Worm (Caenorhabditis elegans) whole organism, midembryonic: ENCODE results near the gene C16C10.13.

ENCODE experiments used
- T22C8.4 ChIP-seq: fragments of 200-800 bp; sonication (Bioruptor generic); IDR thresholded peaks from 2 replicates; pipeline ENCODE4 v1.3.6; 2022; ENCODE audit warnings: missing genetic modification characterization, missing compliant biosample characterization
- cog-1 ChIP-seq: sonication (generic microtip); optimal IDR thresholded peaks from 2 replicates; lab custom pipeline; 2016; ENCODE audit warnings: missing genetic modification characterization, missing compliant biosample characterization
- flt-1 ChIP-seq: fragments of 200-800 bp; sonication (Bioruptor generic); IDR thresholded peaks from 2 replicates; pipeline ENCODE4 v1.3.6; 2022; ENCODE audit warnings: missing genetic modification characterization, missing compliant biosample characterization
- klf-2 ChIP-seq: fragments of 200-800 bp; sonication (Bioruptor generic); conservative IDR thresholded peaks from 2 replicates; pipeline ENCODE4 v1.3.6; 2022; ENCODE audit warnings: missing genetic modification reagents, missing genetic modification characterization, missing compliant biosample characterization
- med-1 ChIP-seq: sonication (generic microtip); optimal IDR thresholded peaks from 2 replicates; lab custom pipeline; 2017; ENCODE audit warnings: missing genetic modification characterization, mild to moderate bottlenecking, missing compliant biosample characterization, antibody characterized with exemption, missing genetic modification reagents; ENCODE audit not compliant: insufficient read depth
- ref-1 ChIP-seq: fragments of 200-800 bp; sonication (Bioruptor generic); conservative IDR thresholded peaks from 2 replicates; pipeline ENCODE4 v1.3.6; 2022; ENCODE audit warnings: missing genetic modification reagents, missing genetic modification characterization, missing compliant biosample characterization
- tab-1 ChIP-seq: fragments of 200-800 bp; sonication (Bioruptor generic); IDR thresholded peaks from 2 replicates; pipeline ENCODE4 v1.3.6; 2022; ENCODE audit warnings: missing genetic modification characterization, missing compliant biosample characterization
- ztf-23 ChIP-seq: fragments of 200-800 bp; sonication (Bioruptor generic); IDR thresholded peaks from 2 replicates; pipeline ENCODE4 v1.3.6; 2022; ENCODE audit warnings: missing genetic modification reagents, missing genetic modification characterization, missing compliant biosample characterization
- ztf-29 ChIP-seq: fragments of 200-800 bp; sonication (Bioruptor generic); IDR thresholded peaks from 2 replicates; pipeline ENCODE4 v1.3.6; 2022; ENCODE audit warnings: missing genetic modification reagents, missing genetic modification characterization, missing compliant biosample characterization

C16C10.13 gene

DNA sequence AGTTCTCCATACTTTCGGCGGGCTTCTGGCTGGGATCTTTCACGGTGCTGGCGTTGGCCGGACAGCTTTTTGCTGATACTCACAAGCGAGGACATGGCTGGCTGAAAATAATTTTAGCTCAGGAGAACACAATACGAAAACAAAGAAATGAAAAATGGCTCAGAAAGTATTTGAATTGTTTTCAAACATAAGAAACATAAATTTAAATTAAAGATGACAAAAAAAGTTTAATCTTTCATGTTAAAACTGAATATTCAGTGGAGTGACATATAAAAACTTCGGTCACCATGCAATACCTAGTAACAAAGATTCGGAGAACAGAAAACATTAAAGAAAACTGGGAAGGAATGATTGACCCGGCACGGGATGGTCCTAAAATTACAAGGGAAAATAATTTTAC lies 2.3 kb downstream of the C16C10.13 start, which contains the start of gene C16C10.2:
Gene C16C10.2 (minus strand): TSS at position 101 of the 400 bp plus-strand sequence.
- no peak for TF ChIP-seq klf-2 (GFP tag; lab: Robert Waterston, UW)
- no peak for TF ChIP-seq ztf-23 (GFP tag; lab: Robert Waterston, UW)
- TF ChIP-seq ref-1 (GFP tag; lab: Robert Waterston, UW) = no peak
- TF ChIP-seq med-1 = no peak
- TF ChIP-seq tab-1 (GFP tag; lab: Robert Waterston, UW) = no peak
- no peak for TF ChIP-seq T22C8.4 (GFP tag; lab: Robert Waterston, UW)
- no peak for TF ChIP-seq flt-1 (GFP tag; lab: Robert Waterston, UW)
- no peak for TF ChIP-seq cog-1 (tag; lab: Kevin White, UChicago)
- TF ChIP-seq ztf-29 (GFP tag; lab: Robert Waterston, UW) = no peak

DNA sequence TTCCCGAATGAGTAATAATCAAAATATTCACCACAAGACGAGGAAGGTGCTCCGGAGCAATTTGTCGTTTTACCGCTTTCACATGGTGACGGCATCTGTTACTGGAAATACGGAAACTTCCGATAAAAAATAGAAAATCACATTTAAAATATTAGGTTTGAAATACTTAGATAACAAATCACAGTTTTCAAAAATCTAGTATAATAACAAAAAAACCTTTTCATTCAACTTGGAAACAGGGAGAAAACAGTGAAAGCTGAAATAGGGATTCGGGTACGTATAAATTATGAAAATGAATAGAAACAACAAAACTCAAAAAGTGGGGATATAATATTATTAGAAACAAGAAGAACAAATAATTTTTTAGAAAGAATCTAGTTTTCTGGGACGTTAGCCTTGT lies 5.1 kb downstream of the C16C10.13 start, which contains the start of gene C16C10.1:
Gene C16C10.1 (minus strand): TSS at position 101 of the 400 bp plus-strand sequence.
- TF ChIP-seq tab-1 (GFP tag; lab: Robert Waterston, UW) = no peak
- TF ChIP-seq flt-1 (GFP tag; lab: Robert Waterston, UW) = no peak
- TF ChIP-seq ztf-29 (GFP tag; lab: Robert Waterston, UW) = no peak
- no peak for TF ChIP-seq ztf-23 (GFP tag; lab: Robert Waterston, UW)
- no peak for TF ChIP-seq klf-2 (GFP tag; lab: Robert Waterston, UW)
- no peak for TF ChIP-seq med-1
- no peak for TF ChIP-seq T22C8.4 (GFP tag; lab: Robert Waterston, UW)
- no peak for TF ChIP-seq ref-1 (GFP tag; lab: Robert Waterston, UW)
- TF ChIP-seq cog-1 (tag; lab: Kevin White, UChicago) = no peak

DNA sequence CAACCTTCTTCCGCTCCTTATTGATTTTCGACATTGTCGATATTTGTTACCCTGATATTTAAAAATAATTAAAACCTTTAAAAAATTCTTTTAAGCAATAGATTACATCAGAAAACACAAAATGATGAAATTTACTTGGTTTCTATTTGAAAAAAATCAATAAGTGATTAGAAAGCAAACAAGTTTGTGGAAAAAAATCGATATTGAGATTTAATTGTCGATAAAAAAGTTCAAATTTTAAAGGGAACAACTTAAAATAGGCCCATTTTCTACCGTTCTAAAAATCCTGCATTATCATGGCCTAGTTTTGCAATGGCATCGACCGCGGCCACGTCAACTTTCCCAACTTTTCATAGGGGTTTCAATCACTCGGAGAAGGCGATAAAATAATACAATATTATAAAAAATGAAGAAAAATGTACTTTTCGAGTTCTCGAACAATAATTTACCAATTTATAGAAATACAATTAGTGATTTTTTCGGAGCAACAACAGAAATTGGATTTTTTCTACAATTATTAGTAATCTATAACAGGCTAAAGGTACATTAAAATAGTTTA lies 10.6 kb downstream of the C16C10.13 start, which contains the start of gene lars-1:
Gene lars-1 (minus strand): TSS at position 51 of the 559 bp plus-strand sequence.
- no peak for TF ChIP-seq cog-1 (tag; lab: Kevin White, UChicago)
- 0 out of 2 replicates have a peak, but pooled peaks have one; percentile 19 for TF ChIP-seq T22C8.4 (GFP tag; lab: Robert Waterston, UW)
- TF ChIP-seq klf-2 (GFP tag; lab: Robert Waterston, UW) = no peak
- no peak for TF ChIP-seq tab-1 (GFP tag; lab: Robert Waterston, UW)
- TF ChIP-seq flt-1 (GFP tag; lab: Robert Waterston, UW) = no peak

DNA sequence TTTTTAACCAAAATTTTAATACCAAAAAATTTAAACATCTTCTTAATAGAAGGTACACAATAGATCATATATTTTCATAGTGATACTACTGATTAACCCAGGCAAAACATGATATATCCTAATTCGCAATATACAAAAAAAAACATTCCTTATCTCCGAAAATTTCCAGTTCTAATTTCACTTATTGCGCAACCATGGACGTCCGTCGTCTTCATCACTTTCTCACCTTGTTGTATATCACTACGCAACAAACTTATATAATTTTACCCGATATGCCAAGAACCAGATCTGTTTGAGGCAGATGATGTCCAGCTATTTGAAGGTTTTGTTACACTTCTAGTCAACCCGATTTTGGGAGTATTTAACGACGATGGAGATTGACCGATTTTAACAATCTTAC lies 11.6 kb downstream of the C16C10.13 start, which contains the start of gene R74.2:
Gene R74.2 (plus strand): TSS at position 316 of the 400 bp plus-strand sequence.
- TF ChIP-seq ztf-23 (GFP tag; lab: Robert Waterston, UW) = no peak

DNA sequence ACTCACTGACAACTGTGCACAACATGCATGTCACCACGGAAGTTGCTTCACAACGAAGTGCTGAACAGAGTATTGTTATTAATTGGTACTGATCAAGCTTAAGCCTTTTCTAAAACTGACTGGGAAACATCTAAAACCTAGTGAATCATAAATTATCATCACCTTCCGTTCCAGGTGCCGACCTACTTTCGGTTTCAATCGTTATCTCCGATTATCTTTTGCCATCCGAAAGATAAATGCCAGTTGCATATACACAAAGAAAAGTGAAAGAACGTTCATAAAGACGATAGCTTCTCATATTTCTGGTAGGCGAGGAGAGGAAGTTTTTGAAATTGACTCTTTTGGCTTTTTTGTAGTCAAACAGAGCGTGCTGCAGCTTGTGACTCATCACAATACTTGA lies 13.4 kb downstream of the C16C10.13 start:
- TF ChIP-seq ztf-29 (GFP tag; lab: Robert Waterston, UW) (0 out of 2 replicates have a peak, but pooled peaks have one; percentile 37), flt-1 (GFP tag; lab: Robert Waterston, UW) (no peak)

DNA sequence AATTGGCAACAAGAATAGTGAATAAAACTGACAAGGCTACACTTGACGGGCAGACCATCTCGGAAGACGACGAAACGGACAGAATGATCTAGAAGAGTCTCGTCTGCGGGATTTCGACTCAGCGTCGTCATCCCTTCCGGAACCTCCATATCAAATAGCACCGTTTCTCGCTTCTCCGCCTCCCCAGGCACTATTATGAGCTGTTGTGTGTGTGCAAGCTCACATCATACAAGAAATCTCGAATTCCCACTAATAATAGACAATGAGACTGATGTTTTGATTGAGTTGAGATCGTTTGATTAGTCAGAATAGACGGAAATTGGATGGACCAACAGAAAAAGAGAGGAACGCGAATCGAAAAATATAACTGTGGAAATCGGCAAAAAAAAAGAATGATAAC lies 14.0 kb downstream of the C16C10.13 start, which contains the start of gene spp-28:
Gene spp-28 (minus strand): TSS at position 101 of the 400 bp plus-strand sequence.
- TF ChIP-seq klf-2 (GFP tag; lab: Robert Waterston, UW) (no peak), ref-1 (GFP tag; lab: Robert Waterston, UW) (no peak), med-1 (no peak), ztf-23 (GFP tag; lab: Robert Waterston, UW) (no peak), flt-1 (GFP tag; lab: Robert Waterston, UW) (no peak), ztf-29 (GFP tag; lab: Robert Waterston, UW) (no peak), T22C8.4 (GFP tag; lab: Robert Waterston, UW) (no peak), cog-1 (tag; lab: Kevin White, UChicago) (no peak), tab-1 (GFP tag; lab: Robert Waterston, UW) (no peak)

DNA sequence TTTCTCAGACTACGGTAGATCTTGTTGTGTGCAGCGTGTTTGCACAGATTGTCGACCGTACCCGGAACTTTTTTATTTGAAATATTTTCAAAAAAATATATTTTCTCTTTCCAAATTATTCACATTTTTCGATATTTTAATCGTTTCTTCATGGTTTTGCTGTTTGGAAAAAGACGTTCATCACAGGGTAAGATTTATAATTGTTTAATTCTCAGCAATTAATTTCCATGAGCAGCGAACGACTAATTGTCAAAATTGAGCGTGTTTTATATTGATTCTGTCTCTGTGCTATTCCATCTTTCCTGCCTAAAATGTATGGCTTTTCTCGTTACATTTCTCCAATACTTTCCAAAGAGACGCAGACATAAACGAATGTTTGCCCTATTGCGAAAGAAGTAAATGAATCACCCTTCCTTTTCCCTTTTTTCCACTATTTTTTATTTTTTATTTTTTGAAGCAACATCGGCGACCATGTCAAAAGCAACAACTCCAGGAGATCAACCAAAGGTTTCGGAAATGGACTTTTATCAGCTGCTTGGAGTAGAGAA lies 14.9 kb downstream of the C16C10.13 start, which contains the start of gene dnj-16:
Gene dnj-16 (plus strand): TSS at position 51 of the 548 bp plus-strand sequence.
- TF ChIP-seq ztf-23 (GFP tag; lab: Robert Waterston, UW) = no peak
- TF ChIP-seq tab-1 (GFP tag; lab: Robert Waterston, UW) = no peak
- no peak for TF ChIP-seq ztf-29 (GFP tag; lab: Robert Waterston, UW)
- no peak for TF ChIP-seq cog-1 (tag; lab: Kevin White, UChicago)
- no peak for TF ChIP-seq ref-1 (GFP tag; lab: Robert Waterston, UW)
- no peak for TF ChIP-seq med-1
- no peak for TF ChIP-seq flt-1 (GFP tag; lab: Robert Waterston, UW)
- TF ChIP-seq T22C8.4 (GFP tag; lab: Robert Waterston, UW) = no peak
- no peak for TF ChIP-seq klf-2 (GFP tag; lab: Robert Waterston, UW)

DNA sequence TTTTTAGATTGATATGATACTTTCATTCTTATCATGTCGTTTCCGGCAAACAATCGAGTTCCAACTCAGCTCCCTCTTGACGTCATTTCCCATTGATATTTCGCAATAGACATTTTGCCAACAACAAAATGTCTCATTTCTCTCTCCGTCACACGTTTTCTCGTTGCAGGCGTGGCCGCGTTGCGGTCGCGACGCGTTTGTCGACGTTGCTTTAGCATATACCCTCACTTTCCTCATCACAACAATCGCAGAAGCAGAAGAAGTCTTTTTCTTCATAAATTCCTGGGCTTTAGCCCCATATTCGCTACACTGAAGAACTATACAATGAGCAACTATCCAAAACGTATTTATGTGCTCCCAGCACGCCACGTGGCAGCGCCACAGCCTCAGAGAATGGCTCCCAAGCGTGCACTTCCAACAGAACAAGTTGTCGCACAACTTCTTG lies 17.4 kb downstream of the C16C10.13 start, which contains the start of gene xbp-1:
Gene xbp-1 (plus strand): TSS at position 151 of the 445 bp plus-strand sequence.
- TF ChIP-seq klf-2 (GFP tag; lab: Robert Waterston, UW) (no peak), ref-1 (GFP tag; lab: Robert Waterston, UW) (no peak), T22C8.4 (GFP tag; lab: Robert Waterston, UW) (no peak), ztf-29 (GFP tag; lab: Robert Waterston, UW) (0 out of 2 replicates have a peak, but pooled peaks have one; percentile 45), flt-1 (GFP tag; lab: Robert Waterston, UW) (peak; percentile 66), cog-1 (tag; lab: Kevin White, UChicago) (peak; percentile 45), tab-1 (GFP tag; lab: Robert Waterston, UW) (no peak), med-1 (no peak), ztf-23 (GFP tag; lab: Robert Waterston, UW) (peak; percentile 41; the same call in 1 of the 2 replicates)
